Worm (Caenorhabditis elegans) whole organism, L3 larva: ENCODE data around the gene K12D12.5.

Experiments
- aly-2 ChIP-seq: fragments of 150-350 bp; optimal IDR thresholded peaks from 2 replicates; lab custom pipeline; 2014; ENCODE audit warnings: missing biosample characterization, missing genetic modification characterization
- ceh-82 ChIP-seq: fragments of 150-350 bp; optimal IDR thresholded peaks from 2 replicates; lab custom pipeline; 2014; ENCODE audit warnings: missing biosample characterization, missing genetic modification characterization
- fkh-2 ChIP-seq: fragments of 150-350 bp; optimal IDR thresholded peaks from 2 replicates; lab custom pipeline; 2014; ENCODE audit warnings: missing biosample characterization, missing genetic modification reagents, missing genetic modification characterization
- lin-15B ChIP-seq: fragments of 150-350 bp; optimal IDR thresholded peaks from 2 replicates; lab custom pipeline; 2014; ENCODE audit warnings: missing biosample characterization, missing genetic modification characterization
- nhr-11 ChIP-seq: fragments of 150-350 bp; optimal IDR thresholded peaks from 2 replicates; lab custom pipeline; 2014; ENCODE audit warnings: missing biosample characterization, missing genetic modification characterization
- nhr-23 ChIP-seq: fragments of 150-350 bp; optimal IDR thresholded peaks from 2 replicates; lab custom pipeline; 2014; ENCODE audit warnings: missing biosample characterization, missing genetic modification reagents, missing genetic modification characterization
- nhr-237 ChIP-seq: fragments of 150-350 bp; optimal IDR thresholded peaks from 2 replicates; lab custom pipeline; 2014; ENCODE audit warnings: missing biosample characterization, missing genetic modification characterization
- pha-4 ChIP-seq: fragments of 150-350 bp; optimal IDR thresholded peaks from 2 replicates; lab custom pipeline; 2014; ENCODE audit warnings: missing biosample characterization, missing genetic modification reagents, missing genetic modification characterization
- pqm-1 ChIP-seq: fragments of 150-350 bp; optimal IDR thresholded peaks from 2 replicates; lab custom pipeline; 2017; ENCODE audit warnings: missing biosample characterization, missing genetic modification characterization, inconsistent platforms
- sea-2 ChIP-seq: fragments of 150-350 bp; sonication (generic microtip); optimal IDR thresholded peaks from 4 replicates; lab custom pipeline; 2014; ENCODE audit warnings: missing biosample characterization, missing genetic modification reagents, missing genetic modification characterization
- snpc-4 ChIP-seq: fragments of 150-350 bp; optimal IDR thresholded peaks from 2 replicates; lab custom pipeline; 2014; ENCODE audit warnings: missing biosample characterization, missing genetic modification characterization
- ztf-11 ChIP-seq: fragments of 150-350 bp; optimal IDR thresholded peaks from 2 replicates; lab custom pipeline; 2014; ENCODE audit warnings: missing biosample characterization, missing genetic modification characterization

ce11 chrII:11874674-11875198 is 13.9 kb downstream of the K12D12.5 start, which contains the start of the genes npp-3 and top-2:
- peak; percentile 96 for TF ChIP-seq lin-15B
- no peak for TF ChIP-seq nhr-237 (tag; lab: Kevin White, UChicago)
- peak; percentile 57 for TF ChIP-seq pqm-1 (tag; lab: Kevin White, UChicago)
- peak; percentile 97 for TF ChIP-seq nhr-11 (tag; lab: Kevin White, UChicago)
- TF ChIP-seq ztf-11: no peak
- no peak for TF ChIP-seq fkh-2 (tag; lab: Kevin White, UChicago)
- no peak for TF ChIP-seq sea-2
- peak; percentile 98 for TF ChIP-seq pha-4
- TF ChIP-seq snpc-4 (tag; lab: Kevin White, UChicago): peak; percentile 82
- TF ChIP-seq ceh-82 (tag; lab: Kevin White, UChicago): peak; percentile 77
- no peak for TF ChIP-seq aly-2 (tag; lab: Kevin White, UChicago)
- TF ChIP-seq nhr-23: peak; percentile 96
